Worm (Caenorhabditis elegans): ENCODE measurements around the gene cwp-2.

cwp-2 gene

ce11 chrV:4885372-4885771 is 42.9 kb upstream of the cwp-2 start, which contains the start of gene T19H12.3:
Gene T19H12.3, plus strand, starts transcription at chrV:4885672.
- TF ChIP-seq sox-2 (GFP tag; IDR thresholded peaks at IDR 0.05) (no peak), Y22D7AL.16 (tag; optimal IDR thresholded peaks at IDR 0.05) (no peak), syd-9 (tag; optimal IDR thresholded peaks at IDR 0.05) (no peak), lim-6 (tag; optimal IDR thresholded peaks at IDR 0.05) (no peak)

- TF ChIP-seq madf-2 (tag; optimal IDR thresholded peaks at IDR 0.05) (no peak), nhr-11 (tag; optimal IDR thresholded peaks at IDR 0.05) (no peak), ttx-3 (tag; optimal IDR thresholded peaks at IDR 0.05) (no peak), ceh-45 (GFP tag; IDR thresholded peaks at IDR 0.05) (no peak), tbx-7 (tag; optimal IDR thresholded peaks at IDR 0.05) (no peak), gmeb-2 (tag; optimal IDR thresholded peaks at IDR 0.05) (no peak), ceh-18 (tag; optimal IDR thresholded peaks at IDR 0.05) (no peak), unc-86 (tag; optimal IDR thresholded peaks at IDR 0.05) (no peak), ceh-9 (tag; optimal IDR thresholded peaks at IDR 0.05) (no peak), Y22D7AL.16 (tag; optimal IDR thresholded peaks at IDR 0.05) (no peak), ceh-24 (tag; optimal IDR thresholded peaks at IDR 0.05) (no peak), fkh-10 (GFP tag; optimal IDR thresholded peaks at IDR 0.05) (no peak), K02D7.2 (tag; optimal IDR thresholded peaks at IDR 0.05) (no peak), eyg-1 (tag; optimal IDR thresholded peaks at IDR 0.05) (no peak), hlh-13 (GFP tag; optimal IDR thresholded peaks at IDR 0.05) (no peak), ceh-22 (tag; optimal IDR thresholded peaks at IDR 0.05) (no peak), elt-4 (tag; optimal IDR thresholded peaks at IDR 0.05) (no peak)
These were observed 42.0 kb upstream of the cwp-2 start, which contains the start of gene T19H12.12 for ce11 chrV:4884490-4884889. Gene T19H12.12, plus strand, starts transcription at chrV:4884790.

- TF ChIP-seq pros-1 (tag; optimal IDR thresholded peaks at IDR 0.05), result no peak
- TF ChIP-seq ceh-18 (tag; optimal IDR thresholded peaks at IDR 0.05), result no peak
- TF ChIP-seq elt-2 (tag; optimal IDR thresholded peaks at IDR 0.05), result no peak
- no peak for TF ChIP-seq lim-6 (tag; optimal IDR thresholded peaks at IDR 0.05)
- TF ChIP-seq pqm-1 (tag; optimal IDR thresholded peaks at IDR 0.05), result no peak
- TF ChIP-seq ahr-1 (tag; optimal IDR thresholded peaks at IDR 0.05), result no peak
- TF ChIP-seq hlh-15 (tag; optimal IDR thresholded peaks at IDR 0.05), result no peak
- TF ChIP-seq ceh-31 (tag; optimal IDR thresholded peaks at IDR 0.05), result no peak
- TF ChIP-seq eyg-1 (tag; optimal IDR thresholded peaks at IDR 0.05), result no peak
- no peak for TF ChIP-seq hlh-13 (GFP tag; optimal IDR thresholded peaks at IDR 0.05)
- TF ChIP-seq T23F11.4 (GFP tag; optimal IDR thresholded peaks at IDR 0.05), result no peak
- TF ChIP-seq ceh-34 (tag; optimal IDR thresholded peaks at IDR 0.05), result no peak
- no peak for TF ChIP-seq fkh-10 (GFP tag; optimal IDR thresholded peaks at IDR 0.05)
- no peak for TF ChIP-seq sox-4 (tag; optimal IDR thresholded peaks at IDR 0.05)
- TF ChIP-seq hlh-30 (tag; optimal IDR thresholded peaks at IDR 0.05; ENCODE audit: insufficient read depth), result no peak
- no peak for TF ChIP-seq pat-9 (tag; optimal IDR thresholded peaks at IDR 0.05)
- TF ChIP-seq nfya-1 (tag; optimal IDR thresholded peaks at IDR 0.05), result no peak
- no peak for TF ChIP-seq hlh-8 (tag; optimal IDR thresholded peaks at IDR 0.05)
These were observed 38.9 kb upstream of the cwp-2 start, which contains the start of gene str-32 for ce11 chrV:4881377-4881776. Gene str-32, minus strand, starts transcription at chrV:4881477.

ce11 chrV:4879251-4879650 is 36.8 kb upstream of the cwp-2 start, which contains the start of gene T19H12.15:
Gene T19H12.15, minus strand, starts transcription at chrV:4879351.
- no peak for TF ChIP-seq elt-2 (tag; optimal IDR thresholded peaks at IDR 0.05)
- no peak for TF ChIP-seq ceh-45 (GFP tag; IDR thresholded peaks at IDR 0.05)
- no peak for TF ChIP-seq unc-3 (GFP tag; conservative IDR thresholded peaks at IDR 0.05)
- TF ChIP-seq unc-3 (tag; optimal IDR thresholded peaks at IDR 0.05), result no peak
- TF ChIP-seq ceh-34 (tag; optimal IDR thresholded peaks at IDR 0.05), result no peak
- TF ChIP-seq ceh-14 (tag; optimal IDR thresholded peaks at IDR 0.05), result no peak
- TF ChIP-seq fkh-6 (tag; optimal IDR thresholded peaks at IDR 0.05), result no peak
- TF ChIP-seq ceh-2 (tag; optimal IDR thresholded peaks at IDR 0.05), result no peak
- TF ChIP-seq pqm-1 (tag; optimal IDR thresholded peaks at IDR 0.05), result no peak
- TF ChIP-seq ref-2 (tag; optimal IDR thresholded peaks at IDR 0.05), result no peak
- TF ChIP-seq K02D7.2 (tag; optimal IDR thresholded peaks at IDR 0.05), result no peak
- TF ChIP-seq dve-1 (tag; optimal IDR thresholded peaks at IDR 0.05), result no peak
- no peak for TF ChIP-seq npax-4 (tag; optimal IDR thresholded peaks at IDR 0.05)
- no peak for TF ChIP-seq pax-1 (tag; optimal IDR thresholded peaks at IDR 0.05)
- no peak for TF ChIP-seq pros-1 (tag; optimal IDR thresholded peaks at IDR 0.05)
- no peak for TF ChIP-seq ceh-24 (tag; optimal IDR thresholded peaks at IDR 0.05)

Data from whole organism, late embryonic.